Worm (Caenorhabditis elegans) whole organism, young adult: ENCODE results near the gene F59E11.7.

Experiments used
- B0019.2 ChIP-seq: fragments of 200-800 bp; sonication (Bioruptor generic); conservative IDR thresholded peaks from 2 replicates; pipeline ENCODE4 v1.3.6; 2022; ENCODE audit warnings: missing genetic modification reagents, missing genetic modification characterization, missing compliant biosample characterization
- C06A6.2 ChIP-seq: fragments of 200-800 bp; sonication (Bioruptor generic); conservative IDR thresholded peaks from 2 replicates; pipeline ENCODE4 v1.3.6; 2022; ENCODE audit warnings: missing genetic modification characterization, missing compliant biosample characterization
- F33H1.4 ChIP-seq: fragments of 200-800 bp; sonication (Bioruptor generic); IDR thresholded peaks from 2 replicates; pipeline ENCODE4 v1.3.6; 2022; ENCODE audit warnings: missing genetic modification reagents, missing genetic modification characterization, missing compliant biosample characterization
- F55B11.4 ChIP-seq: sonication (generic microtip); optimal IDR thresholded peaks from 2 replicates; lab custom pipeline; 2016; ENCODE audit warnings: missing compliant biosample characterization, missing genetic modification characterization, borderline replicate concordance; ENCODE audit not compliant: insufficient read depth
- T07F8.4 ChIP-seq: sonication (generic microtip); optimal IDR thresholded peaks from 2 replicates; lab custom pipeline; 2016; ENCODE audit warnings: mild to moderate bottlenecking, missing genetic modification characterization, moderate library complexity, missing compliant biosample characterization
- T26A5.8 ChIP-seq: sonication (generic microtip); optimal IDR thresholded peaks from 2 replicates; lab custom pipeline; 2016; ENCODE audit warnings: missing genetic modification characterization, missing compliant biosample characterization
- Y56A3A.18 ChIP-seq: fragments of 200-800 bp; sonication (Bioruptor generic); IDR thresholded peaks from 2 replicates; pipeline ENCODE4 v1.3.6; 2022; ENCODE audit warnings: missing genetic modification reagents, missing genetic modification characterization, missing compliant biosample characterization
- ama-1 ChIP-seq, 3 experiments: fragments of 150-350 bp in 1 of 3; sonication (generic microtip) in 2 of 3; optimal IDR thresholded peaks; 2 replicates each; lab custom pipeline; 2014 to 2018; ENCODE audit warnings: missing biosample characterization in 2 of 3, missing genetic modification characterization in 2 of 3, missing genetic modification reagents in 2 of 3
- aptf-3 ChIP-seq: fragments of 200-800 bp; sonication (Bioruptor generic); IDR thresholded peaks from 2 replicates; pipeline ENCODE4 v1.3.6; 2022; ENCODE audit warnings: missing genetic modification characterization, missing compliant biosample characterization
- ceh-58 ChIP-seq: fragments of 200-800 bp; sonication (Bioruptor generic); IDR thresholded peaks from 2 replicates; pipeline ENCODE4 v1.3.6; 2022; ENCODE audit warnings: missing genetic modification characterization, missing compliant biosample characterization
- dpl-1 ChIP-seq: fragments of 150-350 bp; optimal IDR thresholded peaks from 2 replicates; lab custom pipeline; 2014; ENCODE audit warnings: missing biosample characterization, missing genetic modification reagents, missing genetic modification characterization
- egl-44 ChIP-seq: fragments of 200-800 bp; sonication (Bioruptor generic); IDR thresholded peaks from 2 replicates; pipeline ENCODE4 v1.3.6; 2022; ENCODE audit warnings: missing genetic modification reagents, missing genetic modification characterization, missing compliant biosample characterization
- egrh-3 ChIP-seq: fragments of 200-800 bp; sonication (Bioruptor generic); IDR thresholded peaks from 2 replicates; pipeline ENCODE4 v1.3.6; 2022; ENCODE audit warnings: missing genetic modification reagents, missing genetic modification characterization, missing compliant biosample characterization
- lin-26 ChIP-seq: fragments of 200-800 bp; sonication (Bioruptor generic); IDR thresholded peaks from 2 replicates; pipeline ENCODE4 v1.3.6; 2022; ENCODE audit warnings: missing genetic modification reagents, missing genetic modification characterization, missing compliant biosample characterization
- lin-54 ChIP-seq: fragments of 200-800 bp; sonication (Bioruptor generic); optimal IDR thresholded peaks from 2 replicates; lab custom pipeline; 2018; ENCODE audit warnings: mild to moderate bottlenecking, missing genetic modification characterization, missing compliant biosample characterization
- nfya-1 ChIP-seq: sonication (generic microtip); optimal IDR thresholded peaks from 2 replicates; lab custom pipeline; 2017; ENCODE audit warnings: antibody characterized with exemption, missing compliant biosample characterization, missing genetic modification characterization, borderline replicate concordance; ENCODE audit not compliant: insufficient read depth
- nfya-2 ChIP-seq: fragments of 200-800 bp; sonication (Bioruptor generic); IDR thresholded peaks from 2 replicates; pipeline ENCODE4 v1.3.6; 2022; ENCODE audit warnings: missing genetic modification reagents, missing genetic modification characterization, missing compliant biosample characterization
- somi-1 ChIP-seq: fragments of 200-800 bp; sonication (Bioruptor generic); optimal IDR thresholded peaks from 2 replicates; lab custom pipeline; 2018; ENCODE audit warnings: mild to moderate bottlenecking, missing genetic modification characterization, missing compliant biosample characterization
- unc-130 ChIP-seq: sonication (generic microtip); optimal IDR thresholded peaks from 2 replicates; lab custom pipeline; 2016; ENCODE audit warnings: missing genetic modification reagents, missing genetic modification characterization, missing compliant biosample characterization
- ztf-26 ChIP-seq: sonication (generic microtip); optimal IDR thresholded peaks from 2 replicates; lab custom pipeline; 2017; ENCODE audit warnings: missing genetic modification characterization, missing compliant biosample characterization
- ztf-6 ChIP-seq: fragments of 200-800 bp; sonication (Bioruptor generic); IDR thresholded peaks from 2 replicates; pipeline ENCODE4 v1.3.6; 2022; ENCODE audit warnings: missing genetic modification reagents, missing genetic modification characterization, missing compliant biosample characterization

The F59E11.7 gene

DNA sequence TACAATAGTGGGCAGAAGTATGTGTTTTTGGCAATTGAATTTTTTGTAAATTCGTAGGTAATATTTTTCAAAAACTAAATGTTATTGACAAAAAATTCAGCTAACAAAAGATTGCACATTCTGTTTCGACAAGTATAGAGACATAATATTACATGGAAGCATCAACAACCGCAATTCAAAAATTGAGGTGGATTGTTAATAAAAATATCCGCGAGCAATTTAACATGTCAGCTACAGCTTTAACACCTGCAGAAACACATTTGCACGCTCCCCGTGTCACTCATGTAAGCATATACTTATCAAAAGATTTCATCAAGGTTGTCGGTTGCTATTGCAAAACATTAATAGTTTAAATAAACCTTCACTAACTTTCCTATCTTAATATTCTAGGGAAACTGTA, 45.6 kb downstream of the F59E11.7 start, which contains the start of gene srsx-34 (continued):
- no peak for TF ChIP-seq egrh-3 (GFP tag; lab: Robert Waterston, UW)
- TF ChIP-seq somi-1: no peak
- no peak for TF ChIP-seq nfya-1 (tag; lab: Kevin White, UChicago)

DNA sequence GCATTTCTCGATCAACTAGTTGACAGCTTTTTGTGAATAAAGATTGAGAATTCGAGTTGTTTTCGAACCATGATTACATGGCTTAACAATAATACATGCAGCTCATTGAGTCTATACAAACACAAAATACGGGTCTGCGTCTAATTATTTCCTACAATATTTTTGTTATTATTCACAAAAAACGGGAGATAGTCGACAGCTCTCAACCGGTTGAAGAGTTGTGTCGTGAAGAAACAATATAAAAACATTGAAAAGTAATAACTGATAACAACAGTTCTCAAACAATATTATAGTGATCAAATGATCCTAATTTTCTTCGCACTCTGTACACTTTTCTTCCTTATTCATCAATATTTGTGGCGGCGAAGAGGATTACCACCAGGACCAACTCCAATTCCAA, 51.0 kb downstream of the F59E11.7 start, which contains the start of gene cyp-33B1:
TSS of gene cyp-33B1 (plus strand) at position 301 of the 400 bp plus-strand sequence.
- TF ChIP-seq F55B11.4 (tag; lab: Kevin White, UChicago) (no peak), C06A6.2 (GFP tag; lab: Robert Waterston, UW) (no peak), T07F8.4 (tag; lab: Kevin White, UChicago) (no peak), egl-44 (GFP tag; lab: Robert Waterston, UW) (no peak), T26A5.8 (no peak), ceh-58 (no peak), nfya-2 (GFP tag; lab: Robert Waterston, UW) (no peak), ama-1 (optimal IDR thresholded peaks at IDR 0.05; lab: Kevin White, UChicago) (no peak), ama-1 (GFP tag; optimal IDR thresholded peaks at IDR 0.05; lab: Kevin White, UChicago) (no peak), dpl-1 (GFP tag; lab: Kevin White, UChicago) (no peak), ztf-26 (tag; lab: Kevin White, UChicago) (no peak), lin-26 (GFP tag; lab: Robert Waterston, UW) (no peak), B0019.2 (no peak), aptf-3 (GFP tag; lab: Robert Waterston, UW) (no peak), lin-54 (GFP tag; lab: Kevin White, UChicago) (no peak), F33H1.4 (no peak), ztf-6 (GFP tag; lab: Robert Waterston, UW) (no peak), unc-130 (no peak), Y56A3A.18 (no peak)
